Worm (Caenorhabditis elegans) whole organism, L3 larva: ENCODE data around the gene math-23.

ENCODE experiments used
- lin-15B ChIP-seq: fragments of 150-350 bp; optimal IDR thresholded peaks from 2 replicates; lab custom pipeline; 2014; ENCODE audit warnings: missing biosample characterization, missing genetic modification characterization
- nhr-11 ChIP-seq: fragments of 150-350 bp; optimal IDR thresholded peaks from 2 replicates; lab custom pipeline; 2014; ENCODE audit warnings: missing biosample characterization, missing genetic modification characterization
- nhr-76 ChIP-seq: fragments of 150-350 bp; sonication (generic microtip); optimal IDR thresholded peaks from 5 replicates; lab custom pipeline; 2014; ENCODE audit warnings: missing biosample characterization, missing genetic modification characterization
- snpc-4 ChIP-seq: fragments of 150-350 bp; optimal IDR thresholded peaks from 2 replicates; lab custom pipeline; 2014; ENCODE audit warnings: missing biosample characterization, missing genetic modification characterization

- TF ChIP-seq snpc-4 (no peak), nhr-76 (tag; lab: Kevin White, UChicago) (no peak), lin-15B (no peak), nhr-11 (no peak)
Measured at ce11 chrII:1926162-1926561, 24.1 kb downstream of the math-23 start, which contains the start of gene F52C6.2.
